Fruit fly (Drosophila melanogaster) whole organism, embryonic: ENCODE data around the gene CG33298.

Experiments
- ATbp ChIP-seq: fragments of 200-800 bp; sonication (Bioruptor generic); optimal IDR thresholded peaks from 2 replicates; lab custom pipeline; 2017; ENCODE audit warnings: missing biosample characterization, mild to moderate bottlenecking, missing genetic modification characterization, missing genetic modification reagents
- Aef1 ChIP-seq: fragments of 200-800 bp; sonication (Bioruptor generic); IDR thresholded peaks from 3 replicates; pipeline ENCODE4 v1.3.6; 2022; ENCODE audit warnings: missing biosample characterization, missing genetic modification characterization
- Blimp-1 ChIP-seq: fragments of 200-800 bp; sonication (Bioruptor generic); optimal IDR thresholded peaks from 3 replicates; lab custom pipeline; 2018; ENCODE audit warnings: missing biosample characterization, missing genetic modification characterization, mild to moderate bottlenecking, moderate library complexity, missing genetic modification reagents
- BtbVII ChIP-seq: fragments of 200-800 bp; sonication (Bioruptor generic); optimal IDR thresholded peaks from 3 replicates; lab custom pipeline; 2017; ENCODE audit warnings: missing biosample characterization, mild to moderate bottlenecking, missing genetic modification characterization
- CG10565 ChIP-seq: fragments of 200-800 bp; sonication (Bioruptor generic); optimal IDR thresholded peaks from 3 replicates; lab custom pipeline; 2016; ENCODE audit warnings: missing biosample characterization, mild to moderate bottlenecking, missing genetic modification characterization
- CG11723 ChIP-seq: fragments of 200-800 bp; sonication (Bioruptor generic); optimal IDR thresholded peaks from 2 replicates; lab custom pipeline; 2017; ENCODE audit warnings: missing biosample characterization, mild to moderate bottlenecking, missing genetic modification characterization
- CG1529 ChIP-seq: fragments of 200-800 bp; sonication (Bioruptor generic); optimal IDR thresholded peaks from 3 replicates; lab custom pipeline; 2018; ENCODE audit warnings: missing biosample characterization, missing genetic modification characterization
- CG15601 ChIP-seq: fragments of 200-800 bp; sonication (Bioruptor generic); optimal IDR thresholded peaks from 3 replicates; lab custom pipeline; 2019; ENCODE audit warnings: missing biosample characterization, mild to moderate bottlenecking, missing genetic modification characterization, moderate library complexity
- CG18599 ChIP-seq: fragments of 200-800 bp; sonication (Bioruptor generic); optimal IDR thresholded peaks from 3 replicates; lab custom pipeline; 2017; ENCODE audit warnings: missing biosample characterization, missing genetic modification characterization, mild to moderate bottlenecking, moderate library complexity, missing genetic modification reagents
- CG31365 ChIP-seq: fragments of 200-800 bp; sonication (Bioruptor generic); optimal IDR thresholded peaks from 2 replicates; lab custom pipeline; 2018; ENCODE audit warnings: missing biosample characterization, mild to moderate bottlenecking, missing genetic modification characterization
- CG3407 ChIP-seq: fragments of 200-800 bp; sonication (Bioruptor generic); optimal IDR thresholded peaks from 2 replicates; lab custom pipeline; 2018; ENCODE audit warnings: missing biosample characterization, mild to moderate bottlenecking, missing genetic modification characterization
- CG4424 ChIP-seq: fragments of 200-800 bp; sonication (Bioruptor generic); optimal IDR thresholded peaks from 3 replicates; lab custom pipeline; 2016; ENCODE audit warnings: missing biosample characterization, missing genetic modification characterization
- CkIIα-i1 ChIP-seq: fragments of 200-800 bp; sonication (Bioruptor generic); IDR thresholded peaks from 2 replicates; pipeline ENCODE4 v1.3.6; 2022; ENCODE audit warnings: missing biosample characterization, missing genetic modification characterization
- HHEX ChIP-seq: fragments of 200-800 bp; sonication (Bioruptor generic); optimal IDR thresholded peaks from 3 replicates; lab custom pipeline; 2017; ENCODE audit warnings: missing biosample characterization, mild to moderate bottlenecking, missing genetic modification characterization, missing genetic modification reagents
- HLH4C ChIP-seq: fragments of 200-800 bp; sonication (Bioruptor generic); IDR thresholded peaks from 3 replicates; pipeline ENCODE4 v1.3.6; 2022; ENCODE audit warnings: missing biosample characterization, missing genetic modification characterization; ENCODE audit not compliant: partially characterized antibody
- Hmr ChIP-seq: fragments of 200-800 bp; sonication (Bioruptor generic); optimal IDR thresholded peaks from 3 replicates; lab custom pipeline; 2017; ENCODE audit warnings: mild to moderate bottlenecking, missing biosample characterization, missing genetic modification reagents, missing genetic modification characterization
- Hr51 ChIP-seq, 2 experiments: fragments of 200-800 bp; sonication (Bioruptor generic); optimal IDR thresholded peaks; 2 replicates in 1 of 2; 3 replicates in 1 of 2; lab custom pipeline; 2016 to 2018; ENCODE audit warnings: missing biosample characterization in 2 of 2, missing genetic modification characterization in 2 of 2, mild to moderate bottlenecking in 1 of 2, moderate library complexity in 1 of 2
- Med ChIP-seq: fragments of 200-800 bp; sonication (Bioruptor generic); peaks from one replicate; lab custom pipeline; 2016; ENCODE audit warnings: missing biosample characterization, missing genetic modification characterization, mild to moderate bottlenecking, inconsistent platforms, moderate library complexity
- Sox100B ChIP-seq: fragments of 200-800 bp; sonication (Bioruptor generic); optimal IDR thresholded peaks from 3 replicates; lab custom pipeline; 2018; ENCODE audit warnings: missing biosample characterization, mild to moderate bottlenecking, missing genetic modification characterization
- Vsx1 ChIP-seq: fragments of 200-800 bp; sonication (Bioruptor generic); optimal IDR thresholded peaks from 2 replicates; lab custom pipeline; 2017; ENCODE audit warnings: missing biosample characterization, mild to moderate bottlenecking, missing genetic modification characterization, missing genetic modification reagents
- ash1 ChIP-seq: fragments of 200-800 bp; sonication (Bioruptor generic); optimal IDR thresholded peaks from 2 replicates; lab custom pipeline; 2018; ENCODE audit warnings: missing biosample characterization, mild to moderate bottlenecking, missing genetic modification characterization
- bbx ChIP-seq: fragments of 200-800 bp; sonication (Bioruptor generic); IDR thresholded peaks from 2 replicates; pipeline ENCODE4 v1.3.6; 2022; ENCODE audit warnings: missing biosample characterization, missing genetic modification characterization; ENCODE audit not compliant: partially characterized antibody
- caup ChIP-seq: fragments of 200-800 bp; sonication (Bioruptor generic); optimal IDR thresholded peaks from 3 replicates; lab custom pipeline; 2017; ENCODE audit warnings: missing biosample characterization, mild to moderate bottlenecking, missing genetic modification characterization, moderate library complexity; ENCODE audit not compliant: severe bottlenecking
- ems ChIP-seq: fragments of 200-800 bp; sonication (Bioruptor generic); optimal IDR thresholded peaks from 3 replicates; lab custom pipeline; 2016; ENCODE audit warnings: missing biosample characterization, missing genetic modification characterization
- fd102C ChIP-seq: fragments of 200-800 bp; sonication (Bioruptor generic); optimal IDR thresholded peaks from 2 replicates; lab custom pipeline; 2018; ENCODE audit warnings: missing biosample characterization, mild to moderate bottlenecking, missing genetic modification characterization, moderate library complexity
- fd64A ChIP-seq: fragments of 200-800 bp; sonication (Bioruptor generic); optimal IDR thresholded peaks from 3 replicates; lab custom pipeline; 2018; ENCODE audit warnings: missing biosample characterization, mild to moderate bottlenecking, missing genetic modification characterization
- gcm ChIP-seq: fragments of 200-800 bp; sonication (Bioruptor generic); optimal IDR thresholded peaks from 2 replicates; lab custom pipeline; 2019; ENCODE audit warnings: missing biosample characterization, mild to moderate bottlenecking, missing genetic modification characterization, moderate library complexity
- lab ChIP-seq: fragments of 200-800 bp; sonication (Bioruptor generic); optimal IDR thresholded peaks from 3 replicates; lab custom pipeline; 2017; ENCODE audit warnings: missing biosample characterization, missing genetic modification characterization, mild to moderate bottlenecking, moderate library complexity, missing genetic modification reagents
- luna ChIP-seq: fragments of 200-800 bp; sonication (Bioruptor generic); optimal IDR thresholded peaks from 2 replicates; lab custom pipeline; 2016; ENCODE audit warnings: missing biosample characterization, missing genetic modification characterization
- nmo ChIP-seq: fragments of 200-800 bp; sonication (Bioruptor generic); optimal IDR thresholded peaks from 2 replicates; lab custom pipeline; 2018; ENCODE audit warnings: missing biosample characterization, mild to moderate bottlenecking, missing genetic modification characterization, moderate library complexity
- p53 ChIP-seq: fragments of 200-800 bp; sonication (Bioruptor generic); optimal IDR thresholded peaks from 2 replicates; lab custom pipeline; 2016; ENCODE audit warnings: missing biosample characterization, missing genetic modification characterization
- peb ChIP-seq: fragments of 200-800 bp; sonication (Bioruptor generic); IDR thresholded peaks from 2 replicates; pipeline ENCODE4 v1.3.6; 2022; ENCODE audit warnings: missing biosample characterization, missing genetic modification characterization
- prd ChIP-seq, 3 experiments: fragments of >200 bp in 2 of 3; fragments of 200-800 bp in 1 of 3; sonication (Bioruptor generic) in 1 of 3; optimal IDR thresholded peaks in 2 of 3; IDR thresholded peaks in 1 of 3; 2 replicates in 2 of 3; 3 replicates in 1 of 3; pipeline versions ENCODE4 v1.3.6 to Lab custom; 2017 to 2022; ENCODE audit warnings: missing biosample characterization in 1 of 3, missing genetic modification characterization in 1 of 3
- ranshi ChIP-seq: fragments of 200-800 bp; sonication (Bioruptor generic); IDR thresholded peaks from 2 replicates; pipeline ENCODE4 v1.3.6; 2022; ENCODE audit warnings: missing biosample characterization, missing genetic modification characterization
- schlank ChIP-seq: fragments of 200-800 bp; sonication (Bioruptor generic); optimal IDR thresholded peaks from 2 replicates; lab custom pipeline; 2018; ENCODE audit warnings: missing biosample characterization, mild to moderate bottlenecking, missing genetic modification characterization
- so ChIP-seq: fragments of 200-800 bp; sonication (Bioruptor generic); IDR thresholded peaks from 3 replicates; pipeline ENCODE4 v1.3.6; 2022; ENCODE audit warnings: missing biosample characterization, missing genetic modification characterization
- vnd ChIP-seq: fragments of 200-800 bp; sonication (Bioruptor generic); IDR thresholded peaks from 3 replicates; pipeline ENCODE4 v1.3.6; 2022; ENCODE audit warnings: missing biosample characterization, missing genetic modification characterization; ENCODE audit not compliant: partially characterized antibody
- wdn ChIP-seq: fragments of 200-800 bp; sonication (Bioruptor generic); IDR thresholded peaks from 2 replicates; pipeline ENCODE4 v1.3.6; 2022; ENCODE audit warnings: missing biosample characterization, missing genetic modification characterization
- wek ChIP-seq: fragments of 200-800 bp; sonication (Bioruptor generic); optimal IDR thresholded peaks from 3 replicates; lab custom pipeline; 2018; ENCODE audit warnings: missing biosample characterization, mild to moderate bottlenecking, missing genetic modification characterization, moderate library complexity

Gene CG33298

dm6 chr2L:9525719-9526118 lies 30.4 kb downstream of the CG33298 start (continued):
- peak; percentile 90 for TF ChIP-seq ash1
- TF ChIP-seq CG3407 (GFP tag; lab: Kevin White, UChicago), result peak; percentile 95
- peak; percentile 98 for TF ChIP-seq fd64A (GFP tag; lab: Kevin White, UChicago)
- TF ChIP-seq HLH4C, result no peak
- peak; percentile 83 for TF ChIP-seq Sox100B (GFP tag; lab: Kevin White, UChicago)
- peak; percentile 95 for TF ChIP-seq BtbVII
- TF ChIP-seq p53 (GFP tag; lab: Kevin White, UChicago), result peak; percentile 89
- peak; percentile 93 for TF ChIP-seq so
- no peak; the same call in 1 of the 2 replicates for TF ChIP-seq CkIIα-i1 (GFP tag; lab: Robert Waterston, UW)
- TF ChIP-seq CG1529 (GFP tag; lab: Kevin White, UChicago), result peak; percentile 90
- peak; percentile 97 for TF ChIP-seq Med
- peak; percentile 79 for TF ChIP-seq CG4424
- TF ChIP-seq Aef1 (GFP tag; lab: Robert Waterston, UW), result no peak
- TF ChIP-seq luna (GFP tag; lab: Kevin White, UChicago), result peak; percentile 71
- peak; percentile 59; the same call in 1 of the 2 replicates for TF ChIP-seq peb (GFP tag; lab: Robert Waterston, UW)
- peak; percentile 85 for TF ChIP-seq gcm (GFP tag; lab: Kevin White, UChicago)
- peak; percentile 87 for TF ChIP-seq schlank (tag; lab: Kevin White, UChicago)
- TF ChIP-seq ems (GFP tag; lab: Kevin White, UChicago), result peak; percentile 70
- TF ChIP-seq nmo (GFP tag; lab: Kevin White, UChicago), result peak; percentile 32
- TF ChIP-seq fd102C (GFP tag; lab: Kevin White, UChicago), result peak; percentile 77
- peak; percentile 8 for TF ChIP-seq CG10565
- peak; percentile 86 for TF ChIP-seq CG31365 (tag; lab: Kevin White, UChicago)
- TF ChIP-seq Hmr, result peak; percentile 94
- TF ChIP-seq CG11723 (GFP tag; lab: Kevin White, UChicago), result peak; percentile 86
- peak; percentile 41 to 90 for TF ChIP-seq Hr51 (GFP tag; optimal IDR thresholded peaks at IDR 0.05; lab: Kevin White, UChicago)
- peak; percentile 85 for TF ChIP-seq Blimp-1
- TF ChIP-seq ranshi (GFP tag; lab: Robert Waterston, UW), result peak; percentile 80; the same call in 1 of the 2 replicates
- TF ChIP-seq wek (GFP tag; lab: Kevin White, UChicago), result peak; percentile 95
- TF ChIP-seq bbx (GFP tag; lab: Robert Waterston, UW), result no peak
- no peak for TF ChIP-seq vnd (GFP tag; lab: Robert Waterston, UW)

dm6 chr2L:9526518-9526917 lies 31.2 kb downstream of the CG33298 start:
- TF ChIP-seq caup (GFP tag; lab: Kevin White, UChicago), result peak; percentile 34
- peak; percentile 2 for TF ChIP-seq CG15601 (tag; lab: Kevin White, UChicago)
- TF ChIP-seq wdn, result no peak
- TF ChIP-seq lab (GFP tag; lab: Kevin White, UChicago), result peak; percentile 43
- TF ChIP-seq HHEX (GFP tag; lab: Kevin White, UChicago), result peak; percentile 30
- TF ChIP-seq CG18599 (GFP tag; lab: Kevin White, UChicago), result peak; percentile 27
- TF ChIP-seq ATbp (GFP tag; lab: Kevin White, UChicago), result peak; percentile 38
- TF ChIP-seq Vsx1 (GFP tag; lab: Kevin White, UChicago), result no peak
- TF ChIP-seq prd (optimal IDR thresholded peaks at IDR 0.05; lab: Kevin White, UChicago), result no peak
- TF ChIP-seq prd (GFP tag; IDR thresholded peaks at IDR 0.05; lab: Robert Waterston, UW), result no peak
